Fruit fly (Drosophila melanogaster): ENCODE results near the gene Sfmbt.

Sfmbt gene

DNA sequence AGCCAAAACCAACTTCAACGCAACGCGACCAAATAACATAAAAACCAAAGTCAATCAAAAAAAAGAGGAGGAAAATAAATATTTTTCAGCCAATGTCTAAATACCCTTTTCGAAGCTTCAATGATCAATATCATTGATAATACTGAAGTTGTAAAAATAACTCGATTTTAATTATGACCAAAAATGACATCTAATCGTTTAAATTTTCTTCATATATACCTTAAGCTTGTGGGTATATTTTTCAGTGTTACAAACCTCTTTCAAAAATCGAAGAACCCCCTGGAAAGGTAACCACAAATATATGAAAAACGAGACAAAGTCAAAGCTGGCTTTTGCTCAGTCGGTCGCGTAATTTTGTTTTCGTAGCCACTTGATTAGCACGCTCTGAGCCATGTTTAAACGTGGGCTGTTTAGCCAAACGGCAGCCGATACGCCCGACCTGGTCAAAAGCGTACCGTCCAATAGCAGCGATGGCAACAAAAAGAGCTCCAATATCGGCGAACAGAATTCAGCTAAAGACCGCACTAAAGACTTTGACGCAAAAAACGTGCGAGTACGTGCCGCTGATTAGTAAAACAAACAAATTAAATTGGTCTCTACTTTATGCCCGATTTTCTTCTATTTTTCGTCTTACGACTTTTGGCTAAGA is 31.4 kb downstream of the Sfmbt start:
- no peak for TF ChIP-seq CTCF (optimal IDR thresholded peaks at IDR 0.05)
- no peak for TF ChIP-seq CG8478 (optimal IDR thresholded peaks at IDR 0.05)

dm6 chr2L:13143522-13143921 is 33.1 kb downstream of the Sfmbt start, which contains the start of gene CG16978:
TSS of gene CG16978 (minus strand) at chr2L:13143622.
- TF ChIP-seq CTCF (optimal IDR thresholded peaks at IDR 0.05) (no peak), CG8478 (optimal IDR thresholded peaks at IDR 0.05) (no peak)

DNA sequence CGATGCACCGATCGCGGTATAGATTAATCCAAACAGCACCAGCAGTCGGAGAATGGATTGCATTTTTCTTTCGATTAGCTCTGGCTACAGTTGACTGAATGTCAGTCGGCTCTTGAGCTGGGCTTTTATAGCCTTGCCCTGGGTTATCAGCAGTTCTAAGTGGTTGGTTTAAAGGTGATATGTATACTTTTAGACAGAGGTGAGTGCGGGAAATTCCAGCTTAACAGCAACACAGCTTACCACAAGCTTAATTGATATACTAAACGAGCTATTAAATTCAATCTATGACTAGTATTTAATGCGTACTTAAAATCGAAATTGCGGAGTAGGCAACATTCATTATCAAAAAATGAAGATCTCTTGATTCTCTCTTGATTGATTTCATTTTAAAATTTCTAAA is 33.8 kb downstream of the Sfmbt start, which contains the start of gene CG9928:
CG9928 (minus strand) TSS at position 101 of the 400 bp plus-strand sequence.
- TF ChIP-seq CTCF (optimal IDR thresholded peaks at IDR 0.05) (no peak), CG8478 (optimal IDR thresholded peaks at IDR 0.05) (no peak)

- TF ChIP-seq CG8478 (optimal IDR thresholded peaks at IDR 0.05) (no peak), CTCF (optimal IDR thresholded peaks at IDR 0.05) (no peak)
Measured at dm6 chr2L:13140891-13141290, 35.7 kb downstream of the Sfmbt start.

DNA sequence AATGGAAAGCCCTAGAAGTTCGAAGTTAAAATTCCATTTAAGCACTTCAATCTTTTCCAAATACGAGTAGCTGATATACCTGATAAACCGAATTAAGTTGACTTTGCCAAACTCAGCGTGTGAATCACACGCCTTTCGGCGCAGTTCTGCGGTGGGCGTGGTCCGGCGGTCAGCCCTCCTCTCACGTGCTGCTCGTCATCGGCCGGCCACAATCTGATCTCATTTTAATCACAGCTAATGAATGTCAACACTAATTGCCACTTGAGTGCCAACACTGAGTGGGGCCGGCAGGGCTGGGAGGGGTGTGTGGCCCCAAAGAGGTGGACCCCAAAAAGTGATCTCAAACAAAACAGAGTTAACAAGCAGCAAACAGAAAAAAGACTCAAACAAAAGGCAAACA is 40.7 kb downstream of the Sfmbt start:
- TF ChIP-seq CTCF (optimal IDR thresholded peaks at IDR 0.05) (no peak), CG8478 (optimal IDR thresholded peaks at IDR 0.05) (no peak)

dm6 chr2L:13130291-13130690 is 46.3 kb downstream of the Sfmbt start, which contains the start of gene CG5122:
TSS of gene CG5122 (plus strand) at chr2L:13130591.
- TF ChIP-seq CTCF (optimal IDR thresholded peaks at IDR 0.05) (no peak), CG8478 (optimal IDR thresholded peaks at IDR 0.05) (no peak)

DNA sequence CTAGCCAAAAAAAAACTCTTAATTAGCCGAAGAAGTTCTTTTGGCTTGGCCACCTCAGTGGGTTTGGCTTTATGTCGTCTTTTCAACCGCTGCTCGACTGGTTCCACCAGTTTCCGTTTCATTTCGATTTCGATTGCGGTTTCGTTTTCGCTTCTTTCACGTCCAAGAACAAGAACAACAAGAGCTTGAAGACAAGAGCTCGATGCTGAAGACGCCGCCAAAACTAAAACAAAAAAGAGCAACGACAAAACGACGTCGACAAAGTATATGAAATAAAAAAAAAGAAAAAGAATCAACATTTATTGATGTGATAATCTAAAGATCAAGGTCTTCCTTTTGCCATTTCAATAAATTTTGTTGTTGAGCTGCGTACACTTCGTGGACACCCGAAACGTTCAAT is 54.1 kb downstream of the Sfmbt start:
- no peak for TF ChIP-seq CTCF (optimal IDR thresholded peaks at IDR 0.05)
- TF ChIP-seq CG8478 (optimal IDR thresholded peaks at IDR 0.05), result no peak
